Worm (Caenorhabditis elegans): ENCODE results near the gene T04F3.5.

DNA sequence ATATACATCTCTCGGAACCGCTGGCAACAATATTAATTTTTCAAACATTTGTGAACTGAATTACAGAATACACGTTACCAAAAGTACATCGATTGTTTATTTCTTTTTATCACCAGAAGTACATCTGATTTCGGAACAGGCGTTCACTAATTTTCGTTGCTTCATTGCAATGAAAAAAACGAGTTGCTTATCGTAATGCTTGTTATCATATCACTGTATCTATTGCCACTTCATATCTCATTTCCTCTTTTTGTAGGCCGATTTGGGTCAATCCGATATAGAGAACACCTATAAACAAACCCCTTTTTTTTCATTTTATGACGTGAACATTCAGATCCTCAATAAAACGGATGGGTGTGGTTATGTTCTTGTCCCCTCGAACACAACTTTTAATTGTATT lies 23.1 kb upstream of the T04F3.5 start:
- TF ChIP-seq tra-4 (tag; optimal IDR thresholded peaks at IDR 0.05), result no peak
- no peak for TF ChIP-seq hmbx-1 (tag; optimal IDR thresholded peaks at IDR 0.05)
- no peak for TF ChIP-seq tbx-11 (GFP tag; IDR thresholded peaks at IDR 0.05)
- TF ChIP-seq flt-1 (GFP tag; IDR thresholded peaks at IDR 0.05), result no peak
- no peak for TF ChIP-seq scrt-1 (GFP tag; IDR thresholded peaks at IDR 0.05)
- no peak for TF ChIP-seq sea-1 (GFP tag; conservative IDR thresholded peaks at IDR 0.05)
- no peak for TF ChIP-seq ama-1 (optimal IDR thresholded peaks at IDR 0.05)
- no peak for TF ChIP-seq pes-1 (GFP tag; IDR thresholded peaks at IDR 0.05)
- no peak for TF ChIP-seq B0310.2 (tag; optimal IDR thresholded peaks at IDR 0.05)
- no peak for TF ChIP-seq hmg-4 (GFP tag; optimal IDR thresholded peaks at IDR 0.05)
- TF ChIP-seq ceh-36 (tag; optimal IDR thresholded peaks at IDR 0.05), result no peak
- no peak for TF ChIP-seq aly-1 (tag; optimal IDR thresholded peaks at IDR 0.05)
